Fruit fly (Drosophila melanogaster): ENCODE results near the gene CG34140.
A peak's percentile ranks its signal among the peaks of the same experiment; 100 is the strongest.

CG34140 gene

DNA sequence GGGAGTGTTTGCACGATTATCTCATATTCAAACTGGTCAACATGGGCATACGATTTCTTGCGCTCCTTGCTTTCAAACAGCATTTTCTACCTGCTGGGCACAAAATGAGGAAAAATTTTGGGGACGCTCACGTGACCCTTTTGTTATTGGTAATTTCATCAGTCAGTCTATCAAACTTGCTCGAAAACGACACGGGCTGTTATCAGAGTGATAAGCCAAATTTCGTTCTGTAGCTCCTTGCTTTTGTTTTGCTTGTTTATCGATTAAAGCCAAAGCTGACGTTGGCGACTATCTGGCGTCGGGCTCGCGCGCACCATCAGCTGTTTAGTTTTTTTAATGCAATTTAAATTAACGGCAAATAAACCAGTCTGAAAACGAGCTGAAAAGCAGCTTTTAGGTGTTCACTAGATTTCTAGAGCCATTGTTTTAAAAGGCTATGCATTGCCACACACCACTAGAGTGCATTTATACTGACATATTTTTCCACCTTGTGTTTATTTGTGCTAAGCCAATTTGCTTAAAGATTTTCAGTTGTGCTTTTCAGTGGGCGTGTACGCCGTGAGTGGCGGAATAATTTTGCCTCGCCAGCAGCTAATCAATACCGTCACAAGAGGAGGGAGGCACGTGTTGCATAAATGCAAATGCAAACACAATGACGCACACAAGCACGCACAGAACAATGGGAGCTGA lies 47.5 kb downstream of the CG34140 start:
- peak; percentile 47 for TF ChIP-seq svp (GFP tag)
- TF ChIP-seq Met (GFP tag; optimal IDR thresholded peaks at IDR 0.05): no peak
- no peak for TF ChIP-seq vri (GFP tag; optimal IDR thresholded peaks at IDR 0.05)
- TF ChIP-seq CG7368 (GFP tag; optimal IDR thresholded peaks at IDR 0.05): no peak
- no peak for TF ChIP-seq CG31627 (GFP tag; optimal IDR thresholded peaks at IDR 0.05)
- no peak for TF ChIP-seq Eip75B (GFP tag; optimal IDR thresholded peaks at IDR 0.05)
- TF ChIP-seq fd59A (GFP tag; optimal IDR thresholded peaks at IDR 0.05): no peak
- peak; percentile 18 for TF ChIP-seq CG6854 (GFP tag; optimal IDR thresholded peaks at IDR 0.05)
- TF ChIP-seq cyc (GFP tag; optimal IDR thresholded peaks at IDR 0.05): no peak
- 0 out of 3 replicates have a peak, but pooled peaks have one; percentile 26 for TF ChIP-seq CG6163 (GFP tag; IDR thresholded peaks at IDR 0.05)

DNA sequence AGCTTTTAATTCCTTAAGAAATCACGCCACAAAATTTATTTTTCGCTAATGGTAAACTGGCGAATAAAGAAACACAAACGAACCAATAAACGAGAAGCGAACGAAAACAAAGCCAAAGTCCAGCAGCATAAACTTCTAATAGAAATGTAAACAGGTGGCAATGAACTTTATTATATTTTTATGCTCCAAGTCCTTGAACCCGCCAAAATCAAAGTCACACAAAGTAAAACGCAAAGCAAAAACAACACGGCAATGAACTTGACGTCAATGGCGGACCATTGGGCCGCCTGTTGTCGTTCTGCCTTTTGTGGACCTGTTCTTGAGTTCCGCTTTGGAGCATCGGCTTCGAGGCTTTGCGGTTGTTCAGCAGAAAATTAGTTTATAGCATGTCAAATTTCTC lies 49.4 kb downstream of the CG34140 start:
- TF ChIP-seq acj6 (GFP tag; optimal IDR thresholded peaks at IDR 0.05) (no peak), Ets96B (tag; optimal IDR thresholded peaks at IDR 0.05) (no peak), ss (GFP tag; optimal IDR thresholded peaks at IDR 0.05) (no peak), Met (GFP tag; optimal IDR thresholded peaks at IDR 0.05) (no peak), CG6854 (GFP tag; optimal IDR thresholded peaks at IDR 0.05) (no peak)

DNA sequence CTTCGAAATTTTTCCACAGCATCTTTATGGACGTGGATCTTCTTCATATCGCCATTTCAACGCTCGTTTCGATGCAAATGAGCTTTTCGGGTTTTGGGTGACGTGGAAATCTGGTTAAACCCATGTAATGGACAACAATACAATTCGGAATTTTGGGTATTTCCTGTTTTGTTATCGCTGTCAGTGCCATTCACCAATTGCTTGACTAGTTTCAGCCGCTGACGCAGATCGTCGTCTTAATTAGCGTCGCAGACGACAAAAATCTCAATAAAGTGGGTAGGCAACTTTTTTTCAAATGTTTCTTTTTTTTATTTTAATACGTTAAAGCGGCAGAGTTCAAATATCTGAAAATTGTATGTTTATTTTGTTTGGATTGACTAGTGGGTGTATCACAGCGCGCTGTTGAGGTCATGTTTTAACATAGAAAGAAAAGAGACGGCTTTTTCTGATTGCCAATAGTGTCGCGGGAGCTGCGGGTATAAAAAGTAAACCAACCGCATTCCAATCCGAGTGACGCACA lies 50.4 kb downstream of the CG34140 start:
- TF ChIP-seq CG3032 (tag; optimal IDR thresholded peaks at IDR 0.05) (no peak), Ets21C (GFP tag; optimal IDR thresholded peaks at IDR 0.05) (no peak), lz (GFP tag; optimal IDR thresholded peaks at IDR 0.05) (no peak), cyc (GFP tag; optimal IDR thresholded peaks at IDR 0.05) (no peak), CG3919 (GFP tag; optimal IDR thresholded peaks at IDR 0.05) (no peak), Lpt (GFP tag; optimal IDR thresholded peaks at IDR 0.05) (no peak), esn (GFP tag; optimal IDR thresholded peaks at IDR 0.05) (no peak), Sox14 (GFP tag; optimal IDR thresholded peaks at IDR 0.05) (no peak)

DNA sequence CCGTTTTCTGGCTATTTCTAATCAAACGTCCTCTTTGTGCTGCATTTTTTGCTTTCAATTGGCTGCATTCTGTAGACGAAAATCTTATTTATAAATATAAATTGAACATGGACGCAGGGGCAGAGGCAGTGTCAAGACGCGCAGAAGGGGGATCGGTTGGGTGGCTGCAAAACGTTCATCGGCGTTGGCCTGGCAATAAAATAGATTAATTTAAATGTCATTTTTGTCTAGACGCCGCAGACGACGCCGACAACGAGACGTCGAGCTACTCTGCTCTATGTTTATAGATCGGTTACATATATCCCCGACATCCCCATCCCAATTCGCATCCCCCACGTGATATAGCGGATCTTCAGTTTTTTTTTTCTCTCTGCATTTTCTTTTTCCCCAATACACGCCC lies 50.8 kb downstream of the CG34140 start:
- no peak for TF ChIP-seq CG16779 (tag; optimal IDR thresholded peaks at IDR 0.05)
- TF ChIP-seq svp (GFP tag): peak; percentile 37
- peak; percentile 31 for TF ChIP-seq Eip78C (GFP tag)

Data from whole organism, prepupa.